Worm (Caenorhabditis elegans) whole organism, late embryonic: ENCODE measurements around the gene txt-1.

Experiments
- C38D4.7 ChIP-seq: fragments of 200-800 bp; sonication (Bioruptor generic); optimal IDR thresholded peaks from 2 replicates; lab custom pipeline; 2018; ENCODE audit warnings: mild to moderate bottlenecking, missing genetic modification characterization, moderate library complexity, missing compliant biosample characterization
- ceh-9 ChIP-seq: sonication (generic microtip); optimal IDR thresholded peaks from 2 replicates; lab custom pipeline; 2016; ENCODE audit warnings: mild to moderate bottlenecking, missing genetic modification characterization, inconsistent platforms, missing compliant biosample characterization
- hlh-6 ChIP-seq: sonication (generic microtip); optimal IDR thresholded peaks from 2 replicates; lab custom pipeline; 2016; ENCODE audit warnings: missing genotype, missing genetic modification characterization, missing compliant biosample characterization
- lim-6 ChIP-seq: sonication (generic microtip); optimal IDR thresholded peaks from 2 replicates; lab custom pipeline; 2016; ENCODE audit warnings: missing genetic modification characterization, missing compliant biosample characterization
- lin-11 ChIP-seq: fragments of 200-800 bp; sonication (Bioruptor generic); optimal IDR thresholded peaks from 2 replicates; lab custom pipeline; 2018; ENCODE audit warnings: mild to moderate bottlenecking, missing genetic modification characterization, missing compliant biosample characterization
- pax-1 ChIP-seq: fragments of 150-350 bp; optimal IDR thresholded peaks from 2 replicates; lab custom pipeline; 2014; ENCODE audit warnings: missing biosample characterization, missing genetic modification characterization
- pha-4 ChIP-seq: fragments of 150-350 bp; optimal IDR thresholded peaks from 2 replicates; lab custom pipeline; 2018; ENCODE audit warnings: missing biosample characterization, missing genetic modification reagents, missing genetic modification characterization

- TF ChIP-seq C38D4.7 (GFP tag; lab: Kevin White, UChicago), result no peak
- TF ChIP-seq lin-11 (tag; lab: Kevin White, UChicago), result no peak
- TF ChIP-seq ceh-9 (tag; lab: Kevin White, UChicago), result no peak
- TF ChIP-seq lim-6, result no peak
- TF ChIP-seq pax-1, result no peak
- TF ChIP-seq hlh-6 (tag; lab: Kevin White, UChicago), result no peak
- no peak for TF ChIP-seq pha-4
Measured at ce11 chrII:75831-76230, 30.2 kb upstream of the txt-1 start.
